Worm (Caenorhabditis elegans): Measurements from ENCODE around the gene sdpn-1.

Gene sdpn-1

ce11 chrX:7976400-7976799, 21.6 kb downstream of the sdpn-1 start, which contains the start of gene F45E1.5:
Gene F45E1.5 (plus strand): TSS chrX:7976700.
- no peak for TF ChIP-seq lsy-12 (tag; optimal IDR thresholded peaks at IDR 0.05)
- TF ChIP-seq egl-27 (tag; optimal IDR thresholded peaks at IDR 0.05), result no peak
- TF ChIP-seq mml-1 (tag; optimal IDR thresholded peaks at IDR 0.05), result no peak
- no peak for TF ChIP-seq ceh-16 (tag; optimal IDR thresholded peaks at IDR 0.05)
- no peak for TF ChIP-seq nfya-1 (tag; optimal IDR thresholded peaks at IDR 0.05; ENCODE audit: insufficient read depth)
- TF ChIP-seq nhr-23 (tag; optimal IDR thresholded peaks at IDR 0.05), result no peak
- TF ChIP-seq unc-62 (GFP tag; optimal IDR thresholded peaks at IDR 0.05), result no peak
- no peak for TF ChIP-seq nhr-237 (tag; optimal IDR thresholded peaks at IDR 0.05)
- TF ChIP-seq nhr-12 (tag; optimal IDR thresholded peaks at IDR 0.05), result no peak
- TF ChIP-seq eor-1 (tag; optimal IDR thresholded peaks at IDR 0.05), result no peak
- no peak for TF ChIP-seq nhr-67 (tag; optimal IDR thresholded peaks at IDR 0.05)
- no peak for TF ChIP-seq egl-5 (tag; optimal IDR thresholded peaks at IDR 0.05)
- no peak for TF ChIP-seq jun-1 (tag; optimal IDR thresholded peaks at IDR 0.05)
- TF ChIP-seq elt-1 (tag; optimal IDR thresholded peaks at IDR 0.05), result no peak

ce11 chrX:7975741-7976140, 22.3 kb downstream of the sdpn-1 start:
- no peak for TF ChIP-seq fkh-2 (tag; optimal IDR thresholded peaks at IDR 0.05)
- peak; percentile 45 for TF ChIP-seq elt-2 (tag; optimal IDR thresholded peaks at IDR 0.05)
- peak; percentile 24 for TF ChIP-seq pha-4 (tag; optimal IDR thresholded peaks at IDR 0.05)
- TF ChIP-seq hmg-11 (tag; optimal IDR thresholded peaks at IDR 0.05), result no peak
- peak; percentile 65 for TF ChIP-seq pqm-1 (tag; optimal IDR thresholded peaks at IDR 0.05)

- no peak for TF ChIP-seq fkh-10 (GFP tag; optimal IDR thresholded peaks at IDR 0.05)
- TF ChIP-seq snpc-4 (tag; optimal IDR thresholded peaks at IDR 0.05), result no peak
- no peak for TF ChIP-seq nhr-43 (tag; optimal IDR thresholded peaks at IDR 0.05; ENCODE audit: poor library complexity, severe bottlenecking)
- no peak for TF ChIP-seq lsy-12 (tag; optimal IDR thresholded peaks at IDR 0.05)
- no peak for TF ChIP-seq fkh-2 (tag; optimal IDR thresholded peaks at IDR 0.05)
- no peak for TF ChIP-seq hmg-11 (tag; optimal IDR thresholded peaks at IDR 0.05)
- TF ChIP-seq nhr-11 (tag; optimal IDR thresholded peaks at IDR 0.05), result no peak
- no peak for TF ChIP-seq egl-27 (tag; optimal IDR thresholded peaks at IDR 0.05)
- TF ChIP-seq nhr-67 (tag; optimal IDR thresholded peaks at IDR 0.05), result no peak
- TF ChIP-seq zag-1 (tag; optimal IDR thresholded peaks at IDR 0.05), result no peak
- no peak for TF ChIP-seq R02D3.7 (tag; optimal IDR thresholded peaks at IDR 0.05)
- no peak for TF ChIP-seq nfya-1 (tag; optimal IDR thresholded peaks at IDR 0.05; ENCODE audit: insufficient read depth)
- TF ChIP-seq ztf-11 (tag; optimal IDR thresholded peaks at IDR 0.05), result no peak
- TF ChIP-seq tbx-2 (tag; optimal IDR thresholded peaks at IDR 0.05), result no peak
Measured at ce11 chrX:7968537-7968936, 29.5 kb downstream of the sdpn-1 start.

- TF ChIP-seq snpc-4 (tag; optimal IDR thresholded peaks at IDR 0.05) (no peak), ceh-82 (tag; optimal IDR thresholded peaks at IDR 0.05) (no peak), eor-1 (tag; optimal IDR thresholded peaks at IDR 0.05) (no peak), mdl-1 (tag; optimal IDR thresholded peaks at IDR 0.05) (no peak), nhr-25 (tag; optimal IDR thresholded peaks at IDR 0.05) (no peak), nhr-23 (tag; optimal IDR thresholded peaks at IDR 0.05) (peak; percentile 0), jun-1 (tag; optimal IDR thresholded peaks at IDR 0.05) (no peak), nhr-77 (tag; optimal IDR thresholded peaks at IDR 0.05) (no peak), unc-62 (GFP tag; optimal IDR thresholded peaks at IDR 0.05) (no peak), lin-15B (tag; optimal IDR thresholded peaks at IDR 0.05) (no peak), egl-5 (tag; optimal IDR thresholded peaks at IDR 0.05) (no peak), ama-1 (optimal IDR thresholded peaks at IDR 0.05) (no peak), lin-39 (tag; optimal IDR thresholded peaks at IDR 0.05) (peak; percentile 53), fkh-2 (tag; optimal IDR thresholded peaks at IDR 0.05) (no peak), nhr-67 (tag; optimal IDR thresholded peaks at IDR 0.05) (no peak)
Measured at ce11 chrX:7965449-7965848, 32.6 kb downstream of the sdpn-1 start.

- TF ChIP-seq nhr-28 (tag; optimal IDR thresholded peaks at IDR 0.05) (no peak), R02D3.7 (tag; optimal IDR thresholded peaks at IDR 0.05) (no peak), eor-1 (tag; optimal IDR thresholded peaks at IDR 0.05) (no peak), unc-62 (GFP tag; optimal IDR thresholded peaks at IDR 0.05) (peak; percentile 19), ama-1 (optimal IDR thresholded peaks at IDR 0.05) (no peak), hmg-11 (tag; optimal IDR thresholded peaks at IDR 0.05) (no peak), daf-12 (tag; optimal IDR thresholded peaks at IDR 0.05) (no peak)
Measured at ce11 chrX:7964022-7964421, 34.0 kb downstream of the sdpn-1 start.

All from whole organism, L3 larva.